Fruit fly (Drosophila melanogaster) whole organism, adult: ENCODE results near the gene goe.

ENCODE experiments used
- CG11617 ChIP-seq: fragments of 200-800 bp; sonication (Bioruptor generic); optimal IDR thresholded peaks from 2 replicates; lab custom pipeline; 2017; ENCODE audit warnings: mild to moderate bottlenecking, missing biosample characterization, missing genetic modification reagents, missing genetic modification characterization
- CG12768 ChIP-seq: fragments of 200-800 bp; sonication (Bioruptor generic); optimal IDR thresholded peaks from 2 replicates; lab custom pipeline; 2017; ENCODE audit warnings: missing biosample characterization, missing genetic modification characterization, mild to moderate bottlenecking, moderate library complexity, missing genetic modification reagents
- CG14711 ChIP-seq: fragments of 200-800 bp; sonication (Bioruptor generic); optimal IDR thresholded peaks from 2 replicates; lab custom pipeline; 2018; ENCODE audit warnings: missing biosample characterization, mild to moderate bottlenecking, missing genetic modification characterization, moderate library complexity
- CG1620 ChIP-seq: fragments of 200-800 bp; sonication (Bioruptor generic); optimal IDR thresholded peaks from 2 replicates; lab custom pipeline; 2016; ENCODE audit warnings: missing biosample characterization, missing genetic modification characterization
- CG33017 ChIP-seq: fragments of 200-800 bp; sonication (Bioruptor generic); optimal IDR thresholded peaks from 2 replicates; lab custom pipeline; 2018; ENCODE audit warnings: missing biosample characterization, mild to moderate bottlenecking, missing genetic modification characterization, moderate library complexity
- CG5204 ChIP-seq: fragments of 200-800 bp; sonication (Bioruptor generic); optimal IDR thresholded peaks from 2 replicates; lab custom pipeline; 2016; ENCODE audit warnings: missing biosample characterization, missing genetic modification characterization
- CG7045 ChIP-seq: fragments of 200-800 bp; sonication (Bioruptor generic); optimal IDR thresholded peaks from 2 replicates; lab custom pipeline; 2017; ENCODE audit warnings: missing biosample characterization, mild to moderate bottlenecking, missing genetic modification characterization
- CG7101 ChIP-seq: fragments of 200-800 bp; sonication (Bioruptor generic); optimal IDR thresholded peaks from 2 replicates; lab custom pipeline; 2018; ENCODE audit warnings: missing biosample characterization, mild to moderate bottlenecking, missing genetic modification characterization, moderate library complexity
- Clk ChIP-seq: fragments of 200-800 bp; sonication (Bioruptor generic); optimal IDR thresholded peaks from 2 replicates; lab custom pipeline; 2017; ENCODE audit warnings: missing biosample characterization, missing genetic modification characterization
- Crg-1 ChIP-seq: fragments of 200-800 bp; sonication (Bioruptor generic); optimal IDR thresholded peaks from 2 replicates; lab custom pipeline; 2016; ENCODE audit warnings: missing biosample characterization, missing genetic modification characterization
- Hr96 ChIP-seq: fragments of 200-800 bp; sonication (Bioruptor generic); optimal IDR thresholded peaks from 2 replicates; lab custom pipeline; 2016; ENCODE audit warnings: missing biosample characterization, missing genetic modification characterization
- Mnt ChIP-seq: fragments of 200-800 bp; sonication (Bioruptor generic); optimal IDR thresholded peaks from 2 replicates; lab custom pipeline; 2016; ENCODE audit warnings: missing biosample characterization, mild to moderate bottlenecking, missing genetic modification characterization
- bab1 ChIP-seq: fragments of 200-800 bp; sonication (Bioruptor generic); optimal IDR thresholded peaks from 3 replicates; lab custom pipeline; 2019; ENCODE audit warnings: missing biosample characterization, mild to moderate bottlenecking, missing genetic modification characterization, moderate library complexity
- cic ChIP-seq: fragments of 200-800 bp; sonication (Bioruptor generic); optimal IDR thresholded peaks from 2 replicates; lab custom pipeline; 2017; ENCODE audit warnings: missing biosample characterization, mild to moderate bottlenecking, missing genetic modification characterization, moderate library complexity
- cnc ChIP-seq, 2 experiments: fragments of >200 bp; optimal IDR thresholded peaks; 2 replicates each; lab custom pipeline; 2017
- kay ChIP-seq: fragments of 200-800 bp; sonication (Bioruptor generic); peaks from one replicate; lab custom pipeline; 2016; ENCODE audit warnings: missing biosample characterization, missing genetic modification characterization, borderline replicate concordance
- ovo ChIP-seq: fragments of 200-800 bp; sonication (Bioruptor generic); optimal IDR thresholded peaks from 2 replicates; lab custom pipeline; 2016; ENCODE audit warnings: missing biosample characterization, missing genetic modification characterization
- pad ChIP-seq: fragments of 200-800 bp; sonication (Bioruptor generic); optimal IDR thresholded peaks from 3 replicates; lab custom pipeline; 2017; ENCODE audit warnings: missing biosample characterization, missing genetic modification characterization, mild to moderate bottlenecking, moderate library complexity, missing genetic modification reagents
- tj ChIP-seq: fragments of 200-800 bp; sonication (Bioruptor generic); optimal IDR thresholded peaks from 3 replicates; lab custom pipeline; 2017; ENCODE audit warnings: missing biosample characterization, mild to moderate bottlenecking, missing genetic modification characterization, moderate library complexity
- toe ChIP-seq: fragments of 200-800 bp; sonication (Bioruptor generic); optimal IDR thresholded peaks from 2 replicates; lab custom pipeline; 2016; ENCODE audit warnings: missing biosample characterization, missing genetic modification characterization

goe gene

dm6 chrX:16737878-16738277, 13.8 kb downstream of the goe start, which contains the start of gene TwdlZ:
Gene TwdlZ (plus strand): TSS chrX:16738178.
- TF ChIP-seq pad (GFP tag; lab: Kevin White, UChicago) = no peak
- no peak for TF ChIP-seq CG33017 (tag; lab: Kevin White, UChicago)
- TF ChIP-seq CG5204 (GFP tag; lab: Kevin White, UChicago) = no peak
- TF ChIP-seq CG12768 (GFP tag; lab: Kevin White, UChicago) = no peak
- TF ChIP-seq Mnt = no peak
- TF ChIP-seq cnc (optimal IDR thresholded peaks at IDR 0.05; lab: Kevin White, UChicago) = no peak
- no peak for TF ChIP-seq tj
- TF ChIP-seq ovo = no peak
- TF ChIP-seq bab1 (GFP tag; lab: Kevin White, UChicago) = no peak
- no peak for TF ChIP-seq toe (GFP tag; lab: Kevin White, UChicago)
- TF ChIP-seq CG14711 (tag; lab: Kevin White, UChicago) = no peak
- no peak for TF ChIP-seq CG7101 (tag; lab: Kevin White, UChicago)

dm6 chrX:16736180-16736579, 15.5 kb downstream of the goe start:
- TF ChIP-seq CG7045 (GFP tag; lab: Kevin White, UChicago) = no peak
- TF ChIP-seq CG33017 (tag; lab: Kevin White, UChicago) = no peak
- no peak for TF ChIP-seq CG5204 (GFP tag; lab: Kevin White, UChicago)

- TF ChIP-seq kay (GFP tag; lab: Kevin White, UChicago) (no peak), CG7101 (tag; lab: Kevin White, UChicago) (no peak), pad (GFP tag; lab: Kevin White, UChicago) (no peak), CG5204 (GFP tag; lab: Kevin White, UChicago) (no peak), CG12768 (GFP tag; lab: Kevin White, UChicago) (no peak), Clk (no peak), CG7045 (GFP tag; lab: Kevin White, UChicago) (no peak), Mnt (no peak)
Observed at dm6 chrX:16734647-16735046, 17.1 kb downstream of the goe start, which contains the start of gene TwdlY. Gene TwdlY (plus strand): TSS chrX:16734947.

- no peak for TF ChIP-seq CG7101 (tag; lab: Kevin White, UChicago)
- no peak for TF ChIP-seq CG11617 (GFP tag; lab: Kevin White, UChicago)
- no peak for TF ChIP-seq CG14711 (tag; lab: Kevin White, UChicago)
- no peak for TF ChIP-seq kay (GFP tag; lab: Kevin White, UChicago)
- no peak for TF ChIP-seq bab1 (GFP tag; lab: Kevin White, UChicago)
- TF ChIP-seq Mnt = no peak
- TF ChIP-seq ovo = no peak
- no peak for TF ChIP-seq Crg-1 (GFP tag; lab: Kevin White, UChicago)
- TF ChIP-seq Hr96 (GFP tag; lab: Kevin White, UChicago) = no peak
- TF ChIP-seq CG1620 (GFP tag; lab: Kevin White, UChicago) = no peak
- TF ChIP-seq CG12768 (GFP tag; lab: Kevin White, UChicago) = no peak
- TF ChIP-seq Clk = no peak
Observed at dm6 chrX:16733244-16733643, 18.5 kb downstream of the goe start.

dm6 chrX:16730791-16731190, 20.9 kb downstream of the goe start, which contains the start of gene TwdlX:
Gene TwdlX (plus strand): TSS chrX:16731091.
- no peak for TF ChIP-seq CG12768 (GFP tag; lab: Kevin White, UChicago)
- TF ChIP-seq cic (GFP tag; lab: Kevin White, UChicago) = no peak
- no peak for TF ChIP-seq pad (GFP tag; lab: Kevin White, UChicago)
- TF ChIP-seq Crg-1 (GFP tag; lab: Kevin White, UChicago) = no peak
- TF ChIP-seq CG1620 (GFP tag; lab: Kevin White, UChicago) = no peak
- TF ChIP-seq CG14711 (tag; lab: Kevin White, UChicago) = no peak

- TF ChIP-seq tj (peak; percentile 93), CG14711 (tag; lab: Kevin White, UChicago) (no peak), bab1 (GFP tag; lab: Kevin White, UChicago) (peak; percentile 3)
Observed at dm6 chrX:16724544-16724943, 27.2 kb downstream of the goe start.

dm6 chrX:16723203-16724173, 28.2 kb downstream of the goe start:
- TF ChIP-seq cic (GFP tag; lab: Kevin White, UChicago) (no peak), pad (GFP tag; lab: Kevin White, UChicago) (peak; percentile 63), kay (GFP tag; lab: Kevin White, UChicago) (no peak), CG1620 (GFP tag; lab: Kevin White, UChicago) (no peak), CG14711 (tag; lab: Kevin White, UChicago) (no peak), Mnt (no peak), CG11617 (GFP tag; lab: Kevin White, UChicago) (peak; percentile 32), Crg-1 (GFP tag; lab: Kevin White, UChicago) (no peak), CG12768 (GFP tag; lab: Kevin White, UChicago) (no peak), CG5204 (GFP tag; lab: Kevin White, UChicago) (peak; percentile 21), Hr96 (GFP tag; lab: Kevin White, UChicago) (no peak), bab1 (GFP tag; lab: Kevin White, UChicago) (peak; percentile 43), ovo (no peak), Clk (no peak), CG33017 (tag; lab: Kevin White, UChicago) (peak; percentile 22), CG7045 (GFP tag; lab: Kevin White, UChicago) (no peak), CG7101 (tag; lab: Kevin White, UChicago) (peak; percentile 52), toe (GFP tag; lab: Kevin White, UChicago) (peak; percentile 5), cnc (optimal IDR thresholded peaks at IDR 0.05; lab: Kevin White, UChicago) (no peak), tj (no peak)
